Fruit fly (Drosophila melanogaster): ENCODE results near the gene ND-13B.

dm6 chr3L:10647158-10647557 is 46.8 kb downstream of the ND-13B start:
- TF ChIP-seq unpg (GFP tag; optimal IDR thresholded peaks at IDR 0.05) (no peak), CG6689 (GFP tag; IDR thresholded peaks at IDR 0.05) (no peak), CG10654 (GFP tag; optimal IDR thresholded peaks at IDR 0.05) (no peak)
